Worm (Caenorhabditis elegans) whole organism, L1 larva: ENCODE measurements around the gene srz-23.

Source experiments
- C34B4.2 ChIP-seq: sonication (generic microtip); optimal IDR thresholded peaks from 2 replicates; lab custom pipeline; 2017; ENCODE audit warnings: mild to moderate bottlenecking, missing genetic modification characterization, missing compliant biosample characterization
- Y116A8C.19 ChIP-seq: sonication (generic microtip); optimal IDR thresholded peaks from 2 replicates; lab custom pipeline; 2016; ENCODE audit warnings: missing compliant biosample characterization, missing genetic modification characterization, borderline replicate concordance
- aly-2 ChIP-seq: fragments of 150-350 bp; optimal IDR thresholded peaks from 2 replicates; lab custom pipeline; 2014; ENCODE audit warnings: missing biosample characterization, missing genetic modification characterization
- blmp-1 ChIP-seq: fragments of 150-350 bp; optimal IDR thresholded peaks from 2 replicates; lab custom pipeline; 2014; ENCODE audit warnings: missing biosample characterization, missing genetic modification characterization
- ceh-63 ChIP-seq: fragments of 200-800 bp; sonication (Bioruptor generic); optimal IDR thresholded peaks from 2 replicates; lab custom pipeline; 2018; ENCODE audit warnings: mild to moderate bottlenecking, missing genetic modification characterization, missing compliant biosample characterization
- ceh-8 ChIP-seq: fragments of 200-800 bp; sonication (Bioruptor generic); optimal IDR thresholded peaks from 2 replicates; lab custom pipeline; 2018; ENCODE audit warnings: mild to moderate bottlenecking, missing genetic modification characterization, moderate library complexity, missing compliant biosample characterization
- ceh-82 ChIP-seq, 3 experiments: fragments of 150-350 bp in 1 of 3; sonication (generic microtip) in 2 of 3; optimal IDR thresholded peaks; 2 replicates each; lab custom pipeline; 2014 to 2017; ENCODE audit warnings: missing biosample characterization in 3 of 3, missing genetic modification characterization in 3 of 3
- ceh-88 ChIP-seq: fragments of 200-800 bp; sonication (Bioruptor generic); IDR thresholded peaks from 2 replicates; pipeline ENCODE4 v1.3.6; 2022; ENCODE audit warnings: missing genetic modification characterization, missing compliant biosample characterization
- ceh-90 ChIP-seq: sonication (generic microtip); optimal IDR thresholded peaks from 2 replicates; lab custom pipeline; 2016; ENCODE audit warnings: missing genetic modification characterization, missing compliant biosample characterization
- ces-1 ChIP-seq: fragments of 150-350 bp; optimal IDR thresholded peaks from 2 replicates; lab custom pipeline; 2014; ENCODE audit warnings: missing biosample characterization, missing genetic modification reagents, missing genetic modification characterization
- dpl-1 ChIP-seq, 3 experiments: fragments of 150-350 bp in 2 of 3; sonication (generic microtip) in 1 of 3; optimal IDR thresholded peaks; 2 replicates each; lab custom pipeline; 2014 to 2017; ENCODE audit warnings: missing biosample characterization in 3 of 3, missing genetic modification characterization in 3 of 3, missing genetic modification reagents in 3 of 3
- efl-3 ChIP-seq: fragments of 200-800 bp; sonication (Bioruptor generic); optimal IDR thresholded peaks from 2 replicates; lab custom pipeline; 2018; ENCODE audit warnings: mild to moderate bottlenecking, missing genetic modification characterization, missing compliant biosample characterization
- fkh-4 ChIP-seq: sonication (generic microtip); optimal IDR thresholded peaks from 2 replicates; lab custom pipeline; 2016; ENCODE audit warnings: missing compliant biosample characterization, missing genetic modification characterization, borderline replicate concordance
- fkh-8 ChIP-seq: sonication (generic microtip); optimal IDR thresholded peaks from 2 replicates; lab custom pipeline; 2016; ENCODE audit warnings: mild to moderate bottlenecking, missing genetic modification characterization, missing compliant biosample characterization
- hpl-2 ChIP-seq: fragments of 150-350 bp; optimal IDR thresholded peaks from 2 replicates; lab custom pipeline; 2014; ENCODE audit warnings: missing biosample characterization, missing genetic modification reagents, missing genetic modification characterization
- lin-39 ChIP-seq: fragments of 150-350 bp; optimal IDR thresholded peaks from 2 replicates; lab custom pipeline; 2014; ENCODE audit warnings: missing biosample characterization, missing genetic modification reagents, missing genetic modification characterization
- lir-3 ChIP-seq: sonication (generic microtip); optimal IDR thresholded peaks from 2 replicates; lab custom pipeline; 2016; ENCODE audit warnings: mild to moderate bottlenecking, missing genetic modification characterization, moderate library complexity, missing compliant biosample characterization; ENCODE audit not compliant: poor library complexity
- mab-9 ChIP-seq: fragments of 200-800 bp; sonication (Bioruptor generic); IDR thresholded peaks from 2 replicates; pipeline ENCODE4 v1.3.6; 2022; ENCODE audit warnings: missing genetic modification reagents, missing genetic modification characterization, missing compliant biosample characterization
- mdl-1 ChIP-seq, 2 experiments: fragments of 150-350 bp; optimal IDR thresholded peaks; 2 replicates each; lab custom pipeline; 2014 to 2017; ENCODE audit warnings: missing biosample characterization in 2 of 2, missing genetic modification characterization in 2 of 2, inconsistent platforms in 1 of 2
- mef-2 ChIP-seq: fragments of 150-350 bp; optimal IDR thresholded peaks from 2 replicates; lab custom pipeline; 2014; ENCODE audit warnings: missing biosample characterization, missing genetic modification characterization
- nhr-12 ChIP-seq: sonication (generic microtip); optimal IDR thresholded peaks from 2 replicates; lab custom pipeline; 2017; ENCODE audit warnings: missing biosample characterization, missing genetic modification characterization
- nhr-237 ChIP-seq: fragments of 150-350 bp; optimal IDR thresholded peaks from 2 replicates; lab custom pipeline; 2014; ENCODE audit warnings: missing biosample characterization, missing genetic modification characterization
- nhr-85 ChIP-seq: sonication (generic microtip); peaks from one replicate; lab custom pipeline; 2016; ENCODE audit warnings: missing genetic modification characterization, inconsistent platforms, missing compliant biosample characterization
- nhr-90 ChIP-seq: sonication (generic microtip); optimal IDR thresholded peaks from 2 replicates; lab custom pipeline; 2016; ENCODE audit warnings: mild to moderate bottlenecking, missing genetic modification characterization, missing compliant biosample characterization; ENCODE audit not compliant: poor library complexity
- pag-3 ChIP-seq: sonication (generic microtip); optimal IDR thresholded peaks from 2 replicates; lab custom pipeline; 2017; ENCODE audit warnings: missing genetic modification characterization, mild to moderate bottlenecking, missing compliant biosample characterization, antibody characterized with exemption, borderline replicate concordance; ENCODE audit not compliant: insufficient read depth
- pax-3 ChIP-seq: fragments of 200-800 bp; sonication (Bioruptor generic); optimal IDR thresholded peaks from 2 replicates; lab custom pipeline; 2018; ENCODE audit warnings: mild to moderate bottlenecking, missing genetic modification characterization, moderate library complexity, missing compliant biosample characterization
- skn-1 ChIP-seq: fragments of 150-350 bp; optimal IDR thresholded peaks from 2 replicates; lab custom pipeline; 2014; ENCODE audit warnings: missing biosample characterization, missing genetic modification characterization
- snu-23 ChIP-seq: sonication (generic microtip); optimal IDR thresholded peaks from 2 replicates; lab custom pipeline; 2016; ENCODE audit warnings: missing genetic modification characterization, missing compliant biosample characterization
- sup-37 ChIP-seq: fragments of 200-800 bp; sonication (Bioruptor generic); optimal IDR thresholded peaks from 2 replicates; lab custom pipeline; 2018; ENCODE audit warnings: mild to moderate bottlenecking, missing genetic modification characterization, missing compliant biosample characterization
- swsn-7 ChIP-seq: sonication (generic microtip); optimal IDR thresholded peaks from 2 replicates; lab custom pipeline; 2016; ENCODE audit warnings: missing genetic modification characterization, missing compliant biosample characterization
- tlp-1 ChIP-seq: fragments of 150-350 bp; optimal IDR thresholded peaks from 2 replicates; lab custom pipeline; 2014; ENCODE audit warnings: missing biosample characterization, missing genetic modification characterization
- unc-130 ChIP-seq: fragments of 150-350 bp; optimal IDR thresholded peaks from 2 replicates; lab custom pipeline; 2017; ENCODE audit warnings: missing biosample characterization, missing genetic modification characterization, inconsistent platforms
- unc-86 ChIP-seq: sonication (generic microtip); optimal IDR thresholded peaks from 2 replicates; lab custom pipeline; 2016; ENCODE audit warnings: missing genetic modification characterization, missing compliant biosample characterization
- vab-15 ChIP-seq: sonication (generic microtip); optimal IDR thresholded peaks from 2 replicates; lab custom pipeline; 2017; ENCODE audit warnings: missing genotype, mild to moderate bottlenecking, missing genetic modification characterization, missing compliant biosample characterization
- xbp-1 ChIP-seq: sonication (generic microtip); optimal IDR thresholded peaks from 2 replicates; lab custom pipeline; 2016; ENCODE audit warnings: missing genetic modification characterization, missing compliant biosample characterization
- ztf-4 ChIP-seq: fragments of 150-350 bp; optimal IDR thresholded peaks from 2 replicates; lab custom pipeline; 2014; ENCODE audit warnings: missing biosample characterization, missing genetic modification characterization

Gene srz-23

ce11 chrIV:3496358-3496757 is 43.0 kb downstream of the srz-23 start, which contains the start of gene C09G12.17:
Gene C09G12.17, minus strand, starts transcription at chrIV:3496458.
- TF ChIP-seq tlp-1 (tag; lab: Kevin White, UChicago) (no peak), vab-15 (tag; lab: Kevin White, UChicago) (no peak), lin-39 (tag; lab: Kevin White, UChicago) (no peak), hpl-2 (no peak), C34B4.2 (tag; lab: Kevin White, UChicago) (no peak), ceh-88 (GFP tag; lab: Robert Waterston, UW) (no peak), nhr-12 (tag; lab: Kevin White, UChicago) (no peak), skn-1 (tag; lab: Kevin White, UChicago) (no peak), mef-2 (no peak), mab-9 (GFP tag; lab: Robert Waterston, UW) (no peak), ces-1 (no peak), efl-3 (GFP tag; lab: Kevin White, UChicago) (no peak), fkh-8 (no peak), nhr-90 (tag; lab: Kevin White, UChicago) (no peak), aly-2 (tag; lab: Kevin White, UChicago) (no peak), xbp-1 (no peak)

- no peak for TF ChIP-seq nhr-85
- TF ChIP-seq pax-3 (tag; lab: Kevin White, UChicago): no peak
- TF ChIP-seq sup-37 (GFP tag; lab: Kevin White, UChicago): no peak
- no peak for TF ChIP-seq nhr-237
- no peak for TF ChIP-seq ceh-90 (tag; lab: Kevin White, UChicago)
- no peak for TF ChIP-seq pag-3 (tag; lab: Kevin White, UChicago)
- TF ChIP-seq unc-130: no peak
- no peak for TF ChIP-seq nhr-90 (tag; lab: Kevin White, UChicago)
- no peak for TF ChIP-seq swsn-7
- TF ChIP-seq mdl-1 (tag; optimal IDR thresholded peaks at IDR 0.05; lab: Kevin White, UChicago): no peak
- no peak for TF ChIP-seq fkh-4 (tag; lab: Kevin White, UChicago)
- no peak for TF ChIP-seq snu-23 (GFP tag; lab: Kevin White, UChicago)
- no peak for TF ChIP-seq ztf-4 (tag; lab: Kevin White, UChicago)
- TF ChIP-seq lir-3 (tag; lab: Kevin White, UChicago): no peak
Observed at ce11 chrIV:3497909-3498308, 44.5 kb downstream of the srz-23 start, which contains the start of gene ceh-53. Gene ceh-53, plus strand, starts transcription at chrIV:3498209.

ce11 chrIV:3501981-3502736 is 48.8 kb downstream of the srz-23 start:
- TF ChIP-seq xbp-1 (no peak), ceh-82 (tag; optimal IDR thresholded peaks at IDR 0.05; lab: Kevin White, UChicago) (no peak), dpl-1 (GFP tag; optimal IDR thresholded peaks at IDR 0.05; lab: Kevin White, UChicago) (no peak), ceh-8 (GFP tag; lab: Kevin White, UChicago) (no peak), ceh-63 (GFP tag; lab: Kevin White, UChicago) (no peak), blmp-1 (tag; lab: Kevin White, UChicago) (no peak), ztf-4 (tag; lab: Kevin White, UChicago) (no peak), Y116A8C.19 (no peak), skn-1 (tag; lab: Kevin White, UChicago) (no peak), nhr-90 (tag; lab: Kevin White, UChicago) (no peak), unc-86 (tag; lab: Kevin White, UChicago) (no peak)
